Worm (Caenorhabditis elegans) whole organism, young adult: ENCODE data around the gene ZK154.6.

ENCODE experiments used
- B0261.1 ChIP-seq: sonication (generic microtip); optimal IDR thresholded peaks from 2 replicates; lab custom pipeline; 2016; ENCODE audit warnings: mild to moderate bottlenecking, missing genetic modification characterization, moderate library complexity, missing compliant biosample characterization
- F23B12.7 ChIP-seq: sonication (generic microtip); optimal IDR thresholded peaks from 2 replicates; lab custom pipeline; 2017; ENCODE audit warnings: missing genetic modification characterization, mild to moderate bottlenecking, missing compliant biosample characterization, antibody characterized with exemption, moderate library complexity; ENCODE audit not compliant: insufficient read depth
- F55B11.4 ChIP-seq: sonication (generic microtip); optimal IDR thresholded peaks from 2 replicates; lab custom pipeline; 2016; ENCODE audit warnings: missing compliant biosample characterization, missing genetic modification characterization, borderline replicate concordance; ENCODE audit not compliant: insufficient read depth
- Y53F4B.3 ChIP-seq: fragments of 200-800 bp; sonication (Bioruptor generic); IDR thresholded peaks from 2 replicates; pipeline ENCODE4 v1.3.6; 2022; ENCODE audit warnings: missing genetic modification reagents, missing genetic modification characterization, missing compliant biosample characterization
- Y95B8A.8 ChIP-seq: fragments of 200-800 bp; sonication (Bioruptor generic); IDR thresholded peaks from 2 replicates; pipeline ENCODE4 v1.3.6; 2022; ENCODE audit warnings: missing genetic modification reagents, missing genetic modification characterization, missing compliant biosample characterization
- ZK185.1 ChIP-seq: sonication (generic microtip); optimal IDR thresholded peaks from 2 replicates; lab custom pipeline; 2016; ENCODE audit warnings: mild to moderate bottlenecking, missing genetic modification characterization, missing compliant biosample characterization; ENCODE audit not compliant: poor library complexity, severe bottlenecking
- attf-5 ChIP-seq: fragments of 200-800 bp; sonication (Bioruptor generic); optimal IDR thresholded peaks from 2 replicates; lab custom pipeline; 2018; ENCODE audit warnings: mild to moderate bottlenecking, missing genetic modification characterization, missing compliant biosample characterization
- attf-6 ChIP-seq: fragments of 200-800 bp; sonication (Bioruptor generic); IDR thresholded peaks from 2 replicates; pipeline ENCODE4 v1.3.6; 2022; ENCODE audit warnings: missing genetic modification reagents, missing genetic modification characterization, missing compliant biosample characterization
- ccch-3 ChIP-seq: fragments of 200-800 bp; sonication (Bioruptor generic); optimal IDR thresholded peaks from 2 replicates; lab custom pipeline; 2018; ENCODE audit warnings: mild to moderate bottlenecking, missing genetic modification characterization, missing compliant biosample characterization
- cebp-1 ChIP-seq, 2 experiments: fragments of 200-800 bp in 1 of 2; sonication (Bioruptor generic) in 1 of 2; sonication (generic microtip) in 1 of 2; IDR thresholded peaks in 1 of 2; optimal IDR thresholded peaks in 1 of 2; 2 replicates each; pipeline versions ENCODE4 v1.3.6 to Lab custom; 2017 to 2022; ENCODE audit warnings: missing compliant biosample characterization in 2 of 2, missing genetic modification characterization in 2 of 2, mild to moderate bottlenecking in 1 of 2, missing genetic modification reagents in 1 of 2, moderate library complexity in 1 of 2
- cebp-2 ChIP-seq: fragments of 200-800 bp; sonication (Bioruptor generic); IDR thresholded peaks from 2 replicates; pipeline ENCODE4 v1.3.6; 2022; ENCODE audit warnings: missing genetic modification characterization, missing compliant biosample characterization
- chd-7 ChIP-seq: sonication (generic microtip); optimal IDR thresholded peaks from 2 replicates; lab custom pipeline; 2016; ENCODE audit warnings: mild to moderate bottlenecking, missing genetic modification characterization, moderate library complexity, missing compliant biosample characterization
- dox-1 ChIP-seq: fragments of 200-800 bp; sonication (Bioruptor generic); IDR thresholded peaks from 2 replicates; pipeline ENCODE4 v1.3.6; 2022; ENCODE audit warnings: missing genetic modification reagents, missing genetic modification characterization, missing compliant biosample characterization
- efl-1 ChIP-seq: fragments of 150-350 bp; optimal IDR thresholded peaks from 2 replicates; lab custom pipeline; 2014; ENCODE audit warnings: missing biosample characterization, missing genetic modification reagents, missing genetic modification characterization
- egrh-3 ChIP-seq: fragments of 200-800 bp; sonication (Bioruptor generic); IDR thresholded peaks from 2 replicates; pipeline ENCODE4 v1.3.6; 2022; ENCODE audit warnings: missing genetic modification reagents, missing genetic modification characterization, missing compliant biosample characterization
- ekl-4 ChIP-seq: fragments of 200-800 bp; sonication (Bioruptor generic); IDR thresholded peaks from 2 replicates; pipeline ENCODE4 v1.3.6; 2022; ENCODE audit warnings: missing genetic modification reagents, missing genetic modification characterization, missing compliant biosample characterization
- ets-4 ChIP-seq: fragments of 200-800 bp; sonication (Bioruptor generic); optimal IDR thresholded peaks from 2 replicates; lab custom pipeline; 2018; ENCODE audit warnings: mild to moderate bottlenecking, missing genetic modification characterization, missing compliant biosample characterization
- him-1 ChIP-seq: sonication (generic microtip); optimal IDR thresholded peaks from 2 replicates; lab custom pipeline; 2016; ENCODE audit warnings: missing genotype, missing genetic modification reagents, missing genetic modification characterization, missing compliant biosample characterization
- hmg-1.2 ChIP-seq: fragments of 200-800 bp; sonication (Bioruptor generic); IDR thresholded peaks from 2 replicates; pipeline ENCODE4 v1.3.6; 2022; ENCODE audit warnings: missing genetic modification reagents, missing genetic modification characterization, missing compliant biosample characterization
- let-526 ChIP-seq: fragments of 200-800 bp; sonication (Bioruptor generic); IDR thresholded peaks from 2 replicates; pipeline ENCODE4 v1.3.6; 2022; ENCODE audit warnings: missing genetic modification reagents, missing genetic modification characterization, missing compliant biosample characterization
- lir-1 ChIP-seq: fragments of 200-800 bp; sonication (Bioruptor generic); conservative IDR thresholded peaks from 2 replicates; pipeline ENCODE4 v1.3.6; 2022; ENCODE audit warnings: missing genetic modification reagents, missing genetic modification characterization, missing compliant biosample characterization
- madf-6 ChIP-seq: fragments of 200-800 bp; sonication (Bioruptor generic); IDR thresholded peaks from 2 replicates; pipeline ENCODE4 v1.3.6; 2022; ENCODE audit warnings: missing genetic modification reagents, missing genetic modification characterization, missing compliant biosample characterization
- mel-28 ChIP-seq: sonication (generic microtip); optimal IDR thresholded peaks from 2 replicates; lab custom pipeline; 2016; ENCODE audit warnings: borderline replicate concordance, mild to moderate bottlenecking, missing genetic modification characterization, missing compliant biosample characterization
- mes-4 ChIP-seq: sonication (generic microtip); optimal IDR thresholded peaks from 2 replicates; lab custom pipeline; 2016; ENCODE audit warnings: missing genotype, missing genetic modification characterization, missing compliant biosample characterization
- mxl-1 ChIP-seq: sonication (generic microtip); optimal IDR thresholded peaks from 2 replicates; lab custom pipeline; 2016; ENCODE audit warnings: missing genetic modification characterization, missing compliant biosample characterization
- nhr-27 ChIP-seq: fragments of 200-800 bp; sonication (Bioruptor generic); optimal IDR thresholded peaks from 2 replicates; lab custom pipeline; 2018; ENCODE audit warnings: mild to moderate bottlenecking, missing genetic modification characterization, moderate library complexity, missing compliant biosample characterization
- nhr-80 ChIP-seq: sonication (generic microtip); optimal IDR thresholded peaks from 2 replicates; lab custom pipeline; 2016; ENCODE audit warnings: missing genetic modification characterization, missing compliant biosample characterization
- pbrm-1 ChIP-seq: fragments of 200-800 bp; sonication (Bioruptor generic); IDR thresholded peaks from 2 replicates; pipeline ENCODE4 v1.3.6; 2022; ENCODE audit warnings: missing genetic modification reagents, missing genetic modification characterization, missing compliant biosample characterization
- snpc-1.3 ChIP-seq: sonication (generic microtip); optimal IDR thresholded peaks from 2 replicates; lab custom pipeline; 2017; ENCODE audit warnings: missing genetic modification characterization, mild to moderate bottlenecking, missing compliant biosample characterization, antibody characterized with exemption, moderate library complexity, missing genotype, missing genetic modification reagents; ENCODE audit not compliant: insufficient read depth
- somi-1 ChIP-seq: fragments of 200-800 bp; sonication (Bioruptor generic); optimal IDR thresholded peaks from 2 replicates; lab custom pipeline; 2018; ENCODE audit warnings: mild to moderate bottlenecking, missing genetic modification characterization, missing compliant biosample characterization
- zfh-2 ChIP-seq: fragments of 200-800 bp; sonication (Bioruptor generic); conservative IDR thresholded peaks from 2 replicates; pipeline ENCODE4 v1.3.6; 2022; ENCODE audit warnings: missing genetic modification reagents, missing genetic modification characterization, missing compliant biosample characterization
- zim-3 ChIP-seq: sonication (generic microtip); optimal IDR thresholded peaks from 2 replicates; lab custom pipeline; 2017; ENCODE audit warnings: mild to moderate bottlenecking, missing genetic modification characterization, moderate library complexity, missing compliant biosample characterization
- ztf-3 ChIP-seq: fragments of 200-800 bp; sonication (Bioruptor generic); optimal IDR thresholded peaks from 2 replicates; lab custom pipeline; 2018; ENCODE audit warnings: mild to moderate bottlenecking, missing genetic modification characterization, missing compliant biosample characterization

ZK154.6 gene

DNA sequence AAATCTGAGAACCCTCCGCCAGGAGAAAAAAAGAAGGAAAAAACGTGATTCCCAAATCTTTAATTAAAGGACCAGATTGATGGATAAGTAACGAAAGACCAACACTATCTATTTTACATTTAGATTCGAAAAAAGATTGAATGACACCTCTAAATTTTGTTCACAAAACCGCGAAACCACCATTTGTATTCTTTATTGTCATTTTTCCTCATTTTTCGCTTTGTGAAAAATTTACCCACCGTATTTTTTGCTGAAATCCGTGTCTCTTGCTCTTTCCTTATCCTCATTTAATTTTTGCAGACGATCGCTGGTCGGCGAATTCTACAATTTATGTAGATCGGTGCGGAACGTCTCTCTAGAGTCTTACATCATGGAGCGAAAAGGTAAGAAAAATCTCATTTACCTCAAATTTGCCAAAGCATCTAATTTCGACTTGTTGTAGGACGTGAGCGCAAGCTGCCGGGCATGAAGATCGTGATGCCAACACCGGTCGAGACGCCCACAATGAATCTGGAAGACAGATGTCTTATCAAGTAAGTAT, 23.1 kb upstream of the ZK154.6 start, which contains the start of the genes sek-1 and R03G5.6:
Gene sek-1 (plus strand): TSS at position 301 of the 541 bp plus-strand sequence.
Gene R03G5.6 (minus strand): TSS at position 491 of the 541 bp plus-strand sequence.
- TF ChIP-seq snpc-1.3 (tag; lab: Kevin White, UChicago) (no peak), nhr-27 (no peak), ZK185.1 (tag; lab: Kevin White, UChicago) (no peak), ccch-3 (GFP tag; lab: Kevin White, UChicago) (no peak), mxl-1 (tag; lab: Kevin White, UChicago) (no peak)

DNA sequence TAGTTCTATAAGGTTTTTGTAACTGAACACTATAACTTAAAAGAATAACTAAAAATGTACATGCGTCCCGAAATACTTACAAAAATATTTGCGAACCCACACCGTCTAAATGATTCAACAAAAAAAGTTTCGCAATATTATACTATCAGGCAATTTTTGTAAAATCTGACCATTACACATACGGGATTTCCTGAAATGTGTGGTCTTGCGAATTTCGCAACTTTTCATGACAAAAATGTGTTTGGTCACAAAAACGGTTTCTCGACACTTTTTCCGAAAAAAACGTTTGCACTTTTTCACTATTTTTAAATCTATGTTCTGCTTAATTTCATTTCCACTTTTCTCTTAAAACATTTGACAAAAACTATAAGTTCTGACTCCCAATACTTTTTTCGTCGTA, 21.9 kb upstream of the ZK154.6 start:
- TF ChIP-seq mes-4 (tag; lab: Kevin White, UChicago) (no peak), madf-6 (no peak), cebp-1 (GFP tag; IDR thresholded peaks at IDR 0.05; lab: Robert Waterston, UW) (peak; percentile 31; the same call in 1 of the 2 replicates), cebp-1 (tag; optimal IDR thresholded peaks at IDR 0.05; lab: Kevin White, UChicago) (peak; percentile 83)

ce11 chrX:7814747-7815146, 21.4 kb upstream of the ZK154.6 start:
- peak; percentile 19 for TF ChIP-seq somi-1
- peak; percentile 16 for TF ChIP-seq nhr-80 (tag; lab: Kevin White, UChicago)
- no peak for TF ChIP-seq pbrm-1 (GFP tag; lab: Robert Waterston, UW)
- peak; percentile 55 for TF ChIP-seq dox-1 (GFP tag; lab: Robert Waterston, UW)
- no peak for TF ChIP-seq Y95B8A.8
- TF ChIP-seq let-526 (GFP tag; lab: Robert Waterston, UW), result 0 out of 2 replicates have a peak, but pooled peaks have one; percentile 38
- no peak for TF ChIP-seq attf-5 (GFP tag; lab: Kevin White, UChicago)
- no peak for TF ChIP-seq ekl-4
- peak; percentile 56 for TF ChIP-seq zfh-2 (GFP tag; lab: Robert Waterston, UW)
- no peak for TF ChIP-seq ets-4 (GFP tag; lab: Kevin White, UChicago)
- TF ChIP-seq egrh-3 (GFP tag; lab: Robert Waterston, UW), result peak; percentile 74
- TF ChIP-seq F55B11.4 (tag; lab: Kevin White, UChicago), result no peak
- peak; percentile 57; the same call in 1 of the 2 replicates for TF ChIP-seq hmg-1.2 (GFP tag; lab: Robert Waterston, UW)
- no peak for TF ChIP-seq mel-28 (tag; lab: Kevin White, UChicago)

DNA sequence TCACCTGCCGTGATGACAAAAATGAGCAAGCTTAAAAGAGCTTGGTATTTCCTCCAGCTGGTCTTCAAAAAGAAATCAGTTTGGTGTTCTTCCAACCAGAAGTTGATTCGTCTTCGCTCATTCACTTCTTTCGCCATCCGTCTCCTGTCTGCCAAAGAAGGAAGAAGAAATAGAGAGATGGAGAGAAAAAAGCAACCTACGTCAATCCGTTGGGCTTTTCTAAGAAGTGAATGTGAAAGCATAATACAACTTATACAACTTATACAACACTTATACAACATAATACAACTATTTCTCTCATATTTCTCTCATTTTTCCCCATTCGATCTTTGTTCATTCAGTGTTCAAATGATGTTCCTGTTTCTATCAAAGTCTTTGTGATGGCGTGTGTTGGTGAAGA, 17.6 kb upstream of the ZK154.6 start:
- no peak for TF ChIP-seq zim-3 (tag; lab: Kevin White, UChicago)
- no peak for TF ChIP-seq mxl-1 (tag; lab: Kevin White, UChicago)
- TF ChIP-seq somi-1, result no peak
- no peak for TF ChIP-seq F23B12.7 (tag; lab: Kevin White, UChicago)
- no peak for TF ChIP-seq Y53F4B.3
- no peak for TF ChIP-seq cebp-1 (GFP tag; IDR thresholded peaks at IDR 0.05; lab: Robert Waterston, UW)
- TF ChIP-seq cebp-1 (tag; optimal IDR thresholded peaks at IDR 0.05; lab: Kevin White, UChicago), result no peak
- no peak for TF ChIP-seq efl-1 (GFP tag; lab: Kevin White, UChicago)
- no peak for TF ChIP-seq chd-7 (tag; lab: Kevin White, UChicago)
- TF ChIP-seq him-1 (tag; lab: Kevin White, UChicago), result no peak
- TF ChIP-seq lir-1 (GFP tag; lab: Robert Waterston, UW), result no peak
- TF ChIP-seq cebp-2 (GFP tag; lab: Robert Waterston, UW), result no peak
- no peak for TF ChIP-seq ztf-3 (GFP tag; lab: Kevin White, UChicago)
- no peak for TF ChIP-seq B0261.1 (tag; lab: Kevin White, UChicago)
- TF ChIP-seq attf-6 (GFP tag; lab: Robert Waterston, UW), result no peak
